Fruit fly (Drosophila melanogaster) whole organism, adult: Measurements from ENCODE around the gene Pomp.
A peak's percentile ranks its signal among the peaks of the same experiment; 100 is the strongest.

Experiments used
- CG11617 ChIP-seq: fragments of 200-800 bp; sonication (Bioruptor generic); optimal IDR thresholded peaks from 2 replicates; lab custom pipeline; 2017; ENCODE audit warnings: mild to moderate bottlenecking, missing biosample characterization, missing genetic modification reagents, missing genetic modification characterization
- CG12768 ChIP-seq: fragments of 200-800 bp; sonication (Bioruptor generic); optimal IDR thresholded peaks from 2 replicates; lab custom pipeline; 2017; ENCODE audit warnings: missing biosample characterization, missing genetic modification characterization, mild to moderate bottlenecking, moderate library complexity, missing genetic modification reagents
- CG14711 ChIP-seq: fragments of 200-800 bp; sonication (Bioruptor generic); optimal IDR thresholded peaks from 2 replicates; lab custom pipeline; 2018; ENCODE audit warnings: missing biosample characterization, mild to moderate bottlenecking, missing genetic modification characterization, moderate library complexity
- CG1620 ChIP-seq: fragments of 200-800 bp; sonication (Bioruptor generic); optimal IDR thresholded peaks from 2 replicates; lab custom pipeline; 2016; ENCODE audit warnings: missing biosample characterization, missing genetic modification characterization
- CG33017 ChIP-seq: fragments of 200-800 bp; sonication (Bioruptor generic); optimal IDR thresholded peaks from 2 replicates; lab custom pipeline; 2018; ENCODE audit warnings: missing biosample characterization, mild to moderate bottlenecking, missing genetic modification characterization, moderate library complexity
- CG5204 ChIP-seq: fragments of 200-800 bp; sonication (Bioruptor generic); optimal IDR thresholded peaks from 2 replicates; lab custom pipeline; 2016; ENCODE audit warnings: missing biosample characterization, missing genetic modification characterization
- CG7045 ChIP-seq: fragments of 200-800 bp; sonication (Bioruptor generic); optimal IDR thresholded peaks from 2 replicates; lab custom pipeline; 2017; ENCODE audit warnings: missing biosample characterization, mild to moderate bottlenecking, missing genetic modification characterization
- CG7101 ChIP-seq: fragments of 200-800 bp; sonication (Bioruptor generic); optimal IDR thresholded peaks from 2 replicates; lab custom pipeline; 2018; ENCODE audit warnings: missing biosample characterization, mild to moderate bottlenecking, missing genetic modification characterization, moderate library complexity
- Clk ChIP-seq: fragments of 200-800 bp; sonication (Bioruptor generic); optimal IDR thresholded peaks from 2 replicates; lab custom pipeline; 2017; ENCODE audit warnings: missing biosample characterization, missing genetic modification characterization
- Crg-1 ChIP-seq: fragments of 200-800 bp; sonication (Bioruptor generic); optimal IDR thresholded peaks from 2 replicates; lab custom pipeline; 2016; ENCODE audit warnings: missing biosample characterization, missing genetic modification characterization
- Hr96 ChIP-seq: fragments of 200-800 bp; sonication (Bioruptor generic); optimal IDR thresholded peaks from 2 replicates; lab custom pipeline; 2016; ENCODE audit warnings: missing biosample characterization, missing genetic modification characterization
- Mnt ChIP-seq: fragments of 200-800 bp; sonication (Bioruptor generic); optimal IDR thresholded peaks from 2 replicates; lab custom pipeline; 2016; ENCODE audit warnings: missing biosample characterization, mild to moderate bottlenecking, missing genetic modification characterization
- bab1 ChIP-seq: fragments of 200-800 bp; sonication (Bioruptor generic); optimal IDR thresholded peaks from 3 replicates; lab custom pipeline; 2019; ENCODE audit warnings: missing biosample characterization, mild to moderate bottlenecking, missing genetic modification characterization, moderate library complexity
- cic ChIP-seq: fragments of 200-800 bp; sonication (Bioruptor generic); optimal IDR thresholded peaks from 2 replicates; lab custom pipeline; 2017; ENCODE audit warnings: missing biosample characterization, mild to moderate bottlenecking, missing genetic modification characterization, moderate library complexity
- cnc ChIP-seq, 2 experiments: fragments of >200 bp; optimal IDR thresholded peaks; 2 replicates each; lab custom pipeline; 2017
- kay ChIP-seq: fragments of 200-800 bp; sonication (Bioruptor generic); peaks from one replicate; lab custom pipeline; 2016; ENCODE audit warnings: missing biosample characterization, missing genetic modification characterization, borderline replicate concordance
- ovo ChIP-seq: fragments of 200-800 bp; sonication (Bioruptor generic); optimal IDR thresholded peaks from 2 replicates; lab custom pipeline; 2016; ENCODE audit warnings: missing biosample characterization, missing genetic modification characterization
- pad ChIP-seq: fragments of 200-800 bp; sonication (Bioruptor generic); optimal IDR thresholded peaks from 3 replicates; lab custom pipeline; 2017; ENCODE audit warnings: missing biosample characterization, missing genetic modification characterization, mild to moderate bottlenecking, moderate library complexity, missing genetic modification reagents
- tj ChIP-seq: fragments of 200-800 bp; sonication (Bioruptor generic); optimal IDR thresholded peaks from 3 replicates; lab custom pipeline; 2017; ENCODE audit warnings: missing biosample characterization, mild to moderate bottlenecking, missing genetic modification characterization, moderate library complexity
- toe ChIP-seq: fragments of 200-800 bp; sonication (Bioruptor generic); optimal IDR thresholded peaks from 2 replicates; lab custom pipeline; 2016; ENCODE audit warnings: missing biosample characterization, missing genetic modification characterization

Gene Pomp

dm6 chr2L:20812283-20813189 is 25.1 kb downstream of the Pomp start:
- TF ChIP-seq CG1620 (no peak), tj (GFP tag; lab: Kevin White, UChicago) (peak; percentile 37), kay (GFP tag; lab: Kevin White, UChicago) (peak; percentile 27)

dm6 chr2L:20816140-20816539 is 28.7 kb downstream of the Pomp start, which contains the start of gene CG33322:
TSS of gene CG33322 (minus strand) at chr2L:20816240.
- no peak for TF ChIP-seq CG7045 (GFP tag; lab: Kevin White, UChicago)
- no peak for TF ChIP-seq CG11617 (GFP tag; lab: Kevin White, UChicago)
- TF ChIP-seq CG5204 (GFP tag; lab: Kevin White, UChicago): no peak
- no peak for TF ChIP-seq CG12768
- no peak for TF ChIP-seq pad (GFP tag; lab: Kevin White, UChicago)
- TF ChIP-seq bab1 (GFP tag; lab: Kevin White, UChicago): no peak
- TF ChIP-seq tj (GFP tag; lab: Kevin White, UChicago): no peak
- no peak for TF ChIP-seq Clk (GFP tag; lab: Kevin White, UChicago)
- TF ChIP-seq cic: no peak
- TF ChIP-seq CG1620: no peak
- no peak for TF ChIP-seq Mnt (GFP tag; lab: Kevin White, UChicago)
- no peak for TF ChIP-seq cnc (optimal IDR thresholded peaks at IDR 0.05; lab: Kevin White, UChicago)

- no peak for TF ChIP-seq cnc (optimal IDR thresholded peaks at IDR 0.05; lab: Kevin White, UChicago)
- no peak for TF ChIP-seq bab1 (GFP tag; lab: Kevin White, UChicago)
- no peak for TF ChIP-seq Hr96 (GFP tag; lab: Kevin White, UChicago)
- no peak for TF ChIP-seq Crg-1 (GFP tag; lab: Kevin White, UChicago)
- no peak for TF ChIP-seq CG1620
These were observed 29.7 kb downstream of the Pomp start, which contains the start of gene CheB38b for dm6 chr2L:20817170-20817569. TSS of gene CheB38b (minus strand) at chr2L:20817270.

dm6 chr2L:20818432-20818831 is 31.0 kb downstream of the Pomp start, which contains the start of gene CheB38a:
TSS of gene CheB38a (minus strand) at chr2L:20818532.
- TF ChIP-seq toe (GFP tag; lab: Kevin White, UChicago) (no peak), pad (GFP tag; lab: Kevin White, UChicago) (no peak), CG5204 (GFP tag; lab: Kevin White, UChicago) (no peak), cnc (optimal IDR thresholded peaks at IDR 0.05; lab: Kevin White, UChicago) (no peak), Hr96 (GFP tag; lab: Kevin White, UChicago) (no peak), kay (GFP tag; lab: Kevin White, UChicago) (no peak), CG12768 (no peak), cic (no peak), bab1 (GFP tag; lab: Kevin White, UChicago) (no peak), CG14711 (tag; lab: Kevin White, UChicago) (no peak), CG33017 (no peak), CG7101 (tag; lab: Kevin White, UChicago) (no peak), tj (GFP tag; lab: Kevin White, UChicago) (no peak), ovo (GFP tag; lab: Kevin White, UChicago) (no peak), CG11617 (GFP tag; lab: Kevin White, UChicago) (no peak), Crg-1 (GFP tag; lab: Kevin White, UChicago) (no peak)

dm6 chr2L:20820767-20821166 is 33.3 kb downstream of the Pomp start, which contains the start of gene CheB38c:
TSS of gene CheB38c (minus strand) at chr2L:20820867.
- TF ChIP-seq cnc (optimal IDR thresholded peaks at IDR 0.05; lab: Kevin White, UChicago): no peak
- no peak for TF ChIP-seq Clk (GFP tag; lab: Kevin White, UChicago)
- TF ChIP-seq bab1 (GFP tag; lab: Kevin White, UChicago): no peak
- no peak for TF ChIP-seq pad (GFP tag; lab: Kevin White, UChicago)
- TF ChIP-seq CG12768: no peak
- TF ChIP-seq cic: no peak
- TF ChIP-seq CG1620: no peak
- TF ChIP-seq ovo (GFP tag; lab: Kevin White, UChicago): no peak

dm6 chr2L:20821249-20822024 is 34.0 kb downstream of the Pomp start:
- TF ChIP-seq ovo (GFP tag; lab: Kevin White, UChicago): peak; percentile 51
- no peak for TF ChIP-seq Clk (GFP tag; lab: Kevin White, UChicago)
- TF ChIP-seq cic: peak; percentile 3
- TF ChIP-seq bab1 (GFP tag; lab: Kevin White, UChicago): peak; percentile 54
- TF ChIP-seq Crg-1 (GFP tag; lab: Kevin White, UChicago): no peak
- no peak for TF ChIP-seq CG33017
- peak; percentile 38 for TF ChIP-seq Hr96 (GFP tag; lab: Kevin White, UChicago)
- no peak for TF ChIP-seq Mnt (GFP tag; lab: Kevin White, UChicago)
- no peak for TF ChIP-seq CG1620
- no peak for TF ChIP-seq CG5204 (GFP tag; lab: Kevin White, UChicago)
- no peak for TF ChIP-seq kay (GFP tag; lab: Kevin White, UChicago)
- TF ChIP-seq toe (GFP tag; lab: Kevin White, UChicago): no peak
